Worm (Caenorhabditis elegans): ENCODE measurements around the gene C35D10.17.

ce11 chrIII:4850139-4850538, 16.7 kb upstream of the C35D10.17 start, which contains the start of gene F26A1.1:
- TF ChIP-seq unc-62 (GFP tag; optimal IDR thresholded peaks at IDR 0.05), result no peak
- TF ChIP-seq F22D6.2 (tag; optimal IDR thresholded peaks at IDR 0.05), result no peak
- no peak for TF ChIP-seq aptf-3 (GFP tag; IDR thresholded peaks at IDR 0.05)
- TF ChIP-seq attf-5 (GFP tag; optimal IDR thresholded peaks at IDR 0.05), result no peak
- no peak for TF ChIP-seq gei-17 (GFP tag; optimal IDR thresholded peaks at IDR 0.05)
- TF ChIP-seq fkh-3 (tag; optimal IDR thresholded peaks at IDR 0.05), result no peak
- TF ChIP-seq unc-130 (GFP tag; optimal IDR thresholded peaks at IDR 0.05), result no peak
- TF ChIP-seq bed-2 (GFP tag; IDR thresholded peaks at IDR 0.05), result no peak
- TF ChIP-seq snpc-4 (GFP tag; optimal IDR thresholded peaks at IDR 0.05), result no peak
- TF ChIP-seq snpc-4 (tag; optimal IDR thresholded peaks at IDR 0.05), result no peak
- TF ChIP-seq egl-18 (GFP tag; IDR thresholded peaks at IDR 0.05), result no peak
- TF ChIP-seq rpc-1 (optimal IDR thresholded peaks at IDR 0.05), result no peak
- TF ChIP-seq rpc-1 (tag; optimal IDR thresholded peaks at IDR 0.05), result no peak

Measured in whole organism, young adult.